Fruit fly (Drosophila melanogaster) whole organism, adult: Measurements from ENCODE around the gene IP3K2.

Experiments
- CG11617 ChIP-seq: fragments of 200-800 bp; sonication (Bioruptor generic); optimal IDR thresholded peaks from 2 replicates; lab custom pipeline; 2017; ENCODE audit warnings: mild to moderate bottlenecking, missing biosample characterization, missing genetic modification reagents, missing genetic modification characterization
- CG12768 ChIP-seq: fragments of 200-800 bp; sonication (Bioruptor generic); optimal IDR thresholded peaks from 2 replicates; lab custom pipeline; 2017; ENCODE audit warnings: missing biosample characterization, missing genetic modification characterization, mild to moderate bottlenecking, moderate library complexity, missing genetic modification reagents
- CG14711 ChIP-seq: fragments of 200-800 bp; sonication (Bioruptor generic); optimal IDR thresholded peaks from 2 replicates; lab custom pipeline; 2018; ENCODE audit warnings: missing biosample characterization, mild to moderate bottlenecking, missing genetic modification characterization, moderate library complexity
- CG1620 ChIP-seq: fragments of 200-800 bp; sonication (Bioruptor generic); optimal IDR thresholded peaks from 2 replicates; lab custom pipeline; 2016; ENCODE audit warnings: missing biosample characterization, missing genetic modification characterization
- CG33017 ChIP-seq: fragments of 200-800 bp; sonication (Bioruptor generic); optimal IDR thresholded peaks from 2 replicates; lab custom pipeline; 2018; ENCODE audit warnings: missing biosample characterization, mild to moderate bottlenecking, missing genetic modification characterization, moderate library complexity
- CG5204 ChIP-seq: fragments of 200-800 bp; sonication (Bioruptor generic); optimal IDR thresholded peaks from 2 replicates; lab custom pipeline; 2016; ENCODE audit warnings: missing biosample characterization, missing genetic modification characterization
- CG7045 ChIP-seq: fragments of 200-800 bp; sonication (Bioruptor generic); optimal IDR thresholded peaks from 2 replicates; lab custom pipeline; 2017; ENCODE audit warnings: missing biosample characterization, mild to moderate bottlenecking, missing genetic modification characterization
- CG7101 ChIP-seq: fragments of 200-800 bp; sonication (Bioruptor generic); optimal IDR thresholded peaks from 2 replicates; lab custom pipeline; 2018; ENCODE audit warnings: missing biosample characterization, mild to moderate bottlenecking, missing genetic modification characterization, moderate library complexity
- Clk ChIP-seq: fragments of 200-800 bp; sonication (Bioruptor generic); optimal IDR thresholded peaks from 2 replicates; lab custom pipeline; 2017; ENCODE audit warnings: missing biosample characterization, missing genetic modification characterization
- Crg-1 ChIP-seq: fragments of 200-800 bp; sonication (Bioruptor generic); optimal IDR thresholded peaks from 2 replicates; lab custom pipeline; 2016; ENCODE audit warnings: missing biosample characterization, missing genetic modification characterization
- Hr96 ChIP-seq: fragments of 200-800 bp; sonication (Bioruptor generic); optimal IDR thresholded peaks from 2 replicates; lab custom pipeline; 2016; ENCODE audit warnings: missing biosample characterization, missing genetic modification characterization
- Mnt ChIP-seq: fragments of 200-800 bp; sonication (Bioruptor generic); optimal IDR thresholded peaks from 2 replicates; lab custom pipeline; 2016; ENCODE audit warnings: missing biosample characterization, mild to moderate bottlenecking, missing genetic modification characterization
- bab1 ChIP-seq: fragments of 200-800 bp; sonication (Bioruptor generic); optimal IDR thresholded peaks from 3 replicates; lab custom pipeline; 2019; ENCODE audit warnings: missing biosample characterization, mild to moderate bottlenecking, missing genetic modification characterization, moderate library complexity
- cic ChIP-seq: fragments of 200-800 bp; sonication (Bioruptor generic); optimal IDR thresholded peaks from 2 replicates; lab custom pipeline; 2017; ENCODE audit warnings: missing biosample characterization, mild to moderate bottlenecking, missing genetic modification characterization, moderate library complexity
- cnc ChIP-seq, 2 experiments: fragments of >200 bp; optimal IDR thresholded peaks; 2 replicates each; lab custom pipeline; 2017
- kay ChIP-seq: fragments of 200-800 bp; sonication (Bioruptor generic); peaks from one replicate; lab custom pipeline; 2016; ENCODE audit warnings: missing biosample characterization, missing genetic modification characterization, borderline replicate concordance
- ovo ChIP-seq: fragments of 200-800 bp; sonication (Bioruptor generic); optimal IDR thresholded peaks from 2 replicates; lab custom pipeline; 2016; ENCODE audit warnings: missing biosample characterization, missing genetic modification characterization
- pad ChIP-seq: fragments of 200-800 bp; sonication (Bioruptor generic); optimal IDR thresholded peaks from 3 replicates; lab custom pipeline; 2017; ENCODE audit warnings: missing biosample characterization, missing genetic modification characterization, mild to moderate bottlenecking, moderate library complexity, missing genetic modification reagents
- tj ChIP-seq: fragments of 200-800 bp; sonication (Bioruptor generic); optimal IDR thresholded peaks from 3 replicates; lab custom pipeline; 2017; ENCODE audit warnings: missing biosample characterization, mild to moderate bottlenecking, missing genetic modification characterization, moderate library complexity
- toe ChIP-seq: fragments of 200-800 bp; sonication (Bioruptor generic); optimal IDR thresholded peaks from 2 replicates; lab custom pipeline; 2016; ENCODE audit warnings: missing biosample characterization, missing genetic modification characterization

Gene IP3K2

DNA sequence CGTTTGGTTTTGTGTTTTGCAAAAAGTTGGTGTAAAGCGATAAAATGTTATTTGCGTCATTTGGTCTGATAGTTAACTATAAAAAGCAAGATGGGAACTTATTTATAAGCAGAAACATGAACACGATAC, at the start of gene IP3K2:
Gene IP3K2, plus strand, starts transcription at position 107 of the 129 bp plus-strand sequence.
- TF ChIP-seq Clk (GFP tag; lab: Kevin White, UChicago) (no peak), kay (GFP tag; lab: Kevin White, UChicago) (peak; percentile 51), tj (GFP tag; lab: Kevin White, UChicago) (no peak), cnc (optimal IDR thresholded peaks at IDR 0.05; lab: Kevin White, UChicago) (no peak), Mnt (GFP tag; lab: Kevin White, UChicago) (no peak)

DNA sequence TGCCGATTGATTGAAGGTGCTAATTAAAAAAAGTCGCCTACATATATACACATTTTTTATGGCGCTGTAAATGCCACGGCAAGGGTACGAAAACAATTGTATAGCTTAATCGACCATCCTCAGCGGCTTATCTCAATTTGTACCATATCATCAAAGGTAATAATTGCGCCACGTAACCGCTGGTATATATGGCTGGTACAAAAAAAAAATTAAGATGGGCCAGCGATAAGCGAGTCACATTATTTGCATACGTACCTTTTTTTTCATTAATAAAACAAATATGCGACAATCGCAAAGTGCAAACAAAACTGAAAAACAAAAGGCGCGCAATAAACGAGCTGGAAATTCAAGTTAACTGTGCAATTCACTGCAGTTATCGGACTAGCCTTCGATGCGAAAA, 49.0 kb upstream of the IP3K2 start:
- TF ChIP-seq Mnt (GFP tag; lab: Kevin White, UChicago) (peak; percentile 72), Hr96 (GFP tag; lab: Kevin White, UChicago) (no peak), CG11617 (peak; percentile 69), CG12768 (peak; percentile 75), CG1620 (GFP tag; lab: Kevin White, UChicago) (no peak), CG14711 (tag; lab: Kevin White, UChicago) (peak; percentile 55), kay (GFP tag; lab: Kevin White, UChicago) (no peak), CG33017 (tag; lab: Kevin White, UChicago) (peak; percentile 70), bab1 (GFP tag; lab: Kevin White, UChicago) (no peak), cic (GFP tag; lab: Kevin White, UChicago) (peak; percentile 83), pad (GFP tag; lab: Kevin White, UChicago) (peak; percentile 47), cnc (optimal IDR thresholded peaks at IDR 0.05; lab: Kevin White, UChicago) (no peak), toe (no peak), CG7101 (peak; percentile 79), Clk (GFP tag; lab: Kevin White, UChicago) (no peak), Crg-1 (GFP tag; lab: Kevin White, UChicago) (no peak), CG5204 (GFP tag; lab: Kevin White, UChicago) (no peak), CG7045 (peak; percentile 41), tj (GFP tag; lab: Kevin White, UChicago) (peak; percentile 90), ovo (GFP tag; lab: Kevin White, UChicago) (peak; percentile 64)

DNA sequence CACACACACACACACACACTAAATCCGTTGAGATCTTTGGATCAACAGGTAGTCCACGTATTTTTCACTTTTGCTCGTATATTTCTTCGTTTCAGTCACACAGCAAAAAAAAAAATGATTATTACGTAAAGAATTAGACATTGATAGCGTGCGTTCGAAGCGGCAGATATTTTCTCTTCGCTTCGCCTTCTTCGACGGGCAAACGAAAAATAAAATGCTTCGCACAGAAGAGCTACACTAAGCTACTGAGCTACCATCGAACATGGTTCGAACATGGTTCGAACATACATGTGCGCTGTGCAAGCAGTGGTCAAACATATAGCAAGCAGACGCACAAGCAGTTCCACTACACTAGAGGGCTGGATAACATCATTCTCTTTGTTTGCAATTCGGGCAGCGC, 46.5 kb upstream of the IP3K2 start:
- TF ChIP-seq Mnt (GFP tag; lab: Kevin White, UChicago): peak; percentile 42
- TF ChIP-seq cic (GFP tag; lab: Kevin White, UChicago): no peak
- TF ChIP-seq kay (GFP tag; lab: Kevin White, UChicago): no peak
- TF ChIP-seq pad (GFP tag; lab: Kevin White, UChicago): peak; percentile 16
- TF ChIP-seq CG7045: no peak
- TF ChIP-seq CG11617: no peak
- TF ChIP-seq CG7101: peak; percentile 3
- no peak for TF ChIP-seq Crg-1 (GFP tag; lab: Kevin White, UChicago)
- peak; percentile 49 for TF ChIP-seq tj (GFP tag; lab: Kevin White, UChicago)
- no peak for TF ChIP-seq CG1620 (GFP tag; lab: Kevin White, UChicago)
- TF ChIP-seq Clk (GFP tag; lab: Kevin White, UChicago): no peak
- TF ChIP-seq ovo (GFP tag; lab: Kevin White, UChicago): no peak
- no peak for TF ChIP-seq cnc (optimal IDR thresholded peaks at IDR 0.05; lab: Kevin White, UChicago)
- TF ChIP-seq bab1 (GFP tag; lab: Kevin White, UChicago): peak; percentile 12
- TF ChIP-seq CG12768: no peak
- no peak for TF ChIP-seq CG5204 (GFP tag; lab: Kevin White, UChicago)
- TF ChIP-seq CG14711 (tag; lab: Kevin White, UChicago): no peak
- no peak for TF ChIP-seq toe
- TF ChIP-seq Hr96 (GFP tag; lab: Kevin White, UChicago): no peak
- TF ChIP-seq CG33017 (tag; lab: Kevin White, UChicago): no peak

DNA sequence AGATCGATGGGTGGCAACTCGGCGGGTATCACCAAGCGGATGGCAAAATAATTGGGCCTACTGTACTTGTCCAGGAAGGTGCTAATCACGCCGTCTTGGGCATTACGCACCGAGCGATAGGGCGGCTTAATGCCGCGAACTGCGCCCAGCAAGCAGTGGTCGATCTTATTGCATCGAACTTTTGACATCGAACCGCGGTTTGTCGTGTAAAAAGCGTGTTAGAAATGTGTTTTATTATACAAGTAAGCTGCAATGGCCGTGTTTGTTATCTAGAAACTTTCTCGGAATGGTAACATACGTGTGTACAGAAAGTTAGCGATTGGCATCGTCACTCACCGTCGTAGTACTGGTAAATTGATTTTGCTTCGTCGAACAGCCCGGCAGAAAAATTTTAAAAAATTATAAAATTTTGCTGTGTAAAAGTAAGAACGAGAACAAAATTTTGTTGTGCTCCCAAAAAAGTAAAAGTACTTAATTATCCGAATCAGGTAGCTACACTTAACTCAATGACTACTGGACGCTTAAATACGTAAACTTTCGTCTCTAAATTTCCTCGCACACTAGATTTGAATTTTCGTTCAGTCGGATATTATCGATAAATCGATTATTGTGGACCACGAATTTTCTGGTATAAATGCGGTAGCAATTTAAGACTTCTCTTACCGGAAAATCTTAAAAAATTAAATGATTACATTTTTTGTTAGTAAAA, 45.2 kb upstream of the IP3K2 start, which contains the start of the genes mew and CG15742:
Gene mew, minus strand, starts transcription at position 443 of the 709 bp plus-strand sequence.
Gene CG15742, minus strand, starts transcription at position 448 of the 709 bp plus-strand sequence.
- TF ChIP-seq kay (GFP tag; lab: Kevin White, UChicago) (peak; percentile 24), Mnt (GFP tag; lab: Kevin White, UChicago) (no peak)

DNA sequence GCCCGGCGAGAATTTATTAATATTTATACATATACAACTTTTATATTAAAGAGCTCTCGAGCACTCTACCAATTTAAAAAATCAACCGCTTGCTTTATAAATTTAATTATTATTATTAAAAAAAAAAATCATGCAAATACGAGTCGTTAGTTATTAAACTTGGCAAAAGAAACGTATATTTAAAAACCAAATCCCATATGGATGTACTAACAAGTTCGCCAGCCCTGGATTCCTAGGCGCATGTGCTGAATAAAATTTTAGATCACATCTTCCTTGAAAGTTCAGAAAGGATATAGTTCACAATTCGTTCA, 44.7 kb upstream of the IP3K2 start, which contains the start of gene comt:
Gene comt, plus strand, starts transcription at position 265 of the 311 bp plus-strand sequence.
- peak; percentile 64 for TF ChIP-seq CG7101
- peak; percentile 13 for TF ChIP-seq tj (GFP tag; lab: Kevin White, UChicago)
- peak; percentile 56 for TF ChIP-seq CG11617
- TF ChIP-seq CG33017 (tag; lab: Kevin White, UChicago): peak; percentile 21
- TF ChIP-seq toe: no peak
- peak; percentile 12 for TF ChIP-seq kay (GFP tag; lab: Kevin White, UChicago)

DNA sequence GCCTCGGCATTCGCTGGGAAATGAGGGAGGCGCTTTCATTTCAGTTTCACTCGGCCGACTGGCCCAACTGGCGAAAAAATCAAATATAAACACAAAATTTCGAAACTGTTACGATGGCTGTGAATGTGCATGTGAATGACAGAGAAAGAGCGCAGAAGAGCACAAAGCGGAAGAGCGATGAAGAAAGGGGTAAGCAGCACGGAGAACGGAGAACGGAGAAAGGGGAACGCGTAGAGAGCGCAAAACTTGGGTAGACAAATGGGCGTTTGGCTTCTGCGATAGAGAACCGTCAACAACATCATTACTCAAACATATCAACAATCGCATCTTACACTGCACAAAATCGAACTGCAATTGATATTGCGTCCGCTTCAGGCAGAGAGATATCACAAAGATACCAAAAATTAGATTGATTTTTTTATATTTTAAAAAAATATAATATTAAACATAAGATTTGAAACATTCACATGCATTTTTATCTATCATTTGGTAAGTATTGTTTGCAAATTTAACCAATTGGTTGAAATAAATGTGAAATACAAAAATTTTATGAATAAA, 30.7 kb upstream of the IP3K2 start:
- TF ChIP-seq CG12768 (no peak), pad (GFP tag; lab: Kevin White, UChicago) (peak; percentile 24), kay (GFP tag; lab: Kevin White, UChicago) (peak; percentile 32)

DNA sequence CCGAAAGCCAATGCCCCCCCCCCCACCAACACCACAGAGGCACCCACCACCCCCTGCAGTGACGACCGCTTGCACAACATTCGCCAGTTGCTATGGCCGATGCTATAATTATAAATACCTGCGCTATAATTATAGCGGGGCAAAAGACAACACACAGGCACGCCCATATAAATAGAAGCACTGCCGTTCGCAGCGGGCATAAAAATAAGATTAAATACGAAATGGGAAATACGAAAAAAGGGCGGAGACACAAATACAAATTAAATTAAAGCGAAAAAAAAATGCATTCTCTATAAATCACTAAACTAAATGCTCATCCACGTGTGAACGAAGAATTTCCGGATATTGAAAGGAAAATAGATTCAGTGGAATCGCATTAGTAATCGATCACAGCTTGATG, 30.0 kb upstream of the IP3K2 start:
- no peak for TF ChIP-seq Crg-1 (GFP tag; lab: Kevin White, UChicago)
- TF ChIP-seq CG14711 (tag; lab: Kevin White, UChicago): no peak
- no peak for TF ChIP-seq CG5204 (GFP tag; lab: Kevin White, UChicago)
- TF ChIP-seq CG33017 (tag; lab: Kevin White, UChicago): no peak
- TF ChIP-seq ovo (GFP tag; lab: Kevin White, UChicago): no peak
- TF ChIP-seq Mnt (GFP tag; lab: Kevin White, UChicago): no peak
- no peak for TF ChIP-seq CG7101
- no peak for TF ChIP-seq CG1620 (GFP tag; lab: Kevin White, UChicago)
- no peak for TF ChIP-seq cnc (optimal IDR thresholded peaks at IDR 0.05; lab: Kevin White, UChicago)
